Fruit fly (Drosophila melanogaster) whole organism, embryonic: ENCODE data around the gene Gr5a.

Experiments used
- ATbp ChIP-seq: fragments of 200-800 bp; sonication (Bioruptor generic); optimal IDR thresholded peaks from 2 replicates; lab custom pipeline; 2017; ENCODE audit warnings: missing biosample characterization, mild to moderate bottlenecking, missing genetic modification characterization, missing genetic modification reagents
- BEAF-32 ChIP-seq: fragments of 200-800 bp; sonication (Bioruptor generic); optimal IDR thresholded peaks from 3 replicates; lab custom pipeline; 2017; ENCODE audit warnings: missing biosample characterization, missing genetic modification characterization, mild to moderate bottlenecking, moderate library complexity, missing genetic modification reagents
- Bgb ChIP-seq: fragments of 200-800 bp; sonication (Bioruptor generic); IDR thresholded peaks from 2 replicates; pipeline ENCODE4 v1.3.6; 2022; ENCODE audit warnings: missing biosample characterization, missing genetic modification characterization; ENCODE audit not compliant: partially characterized antibody
- CG10267 ChIP-seq: fragments of 200-800 bp; sonication (Bioruptor generic); optimal IDR thresholded peaks from 2 replicates; lab custom pipeline; 2018; ENCODE audit warnings: missing biosample characterization, mild to moderate bottlenecking, missing genetic modification characterization, moderate library complexity
- CG11247 ChIP-seq: fragments of 200-800 bp; sonication (Bioruptor generic); IDR thresholded peaks from 2 replicates; pipeline ENCODE4 v1.3.6; 2022; ENCODE audit warnings: missing biosample characterization, missing genetic modification characterization
- CG11696 ChIP-seq: fragments of 200-800 bp; sonication (Bioruptor generic); IDR thresholded peaks from 2 replicates; pipeline ENCODE4 v1.3.6; 2022; ENCODE audit warnings: missing biosample characterization, missing genetic modification characterization
- CG12104 ChIP-seq: fragments of 200-800 bp; sonication (Bioruptor generic); optimal IDR thresholded peaks from 3 replicates; lab custom pipeline; 2016; ENCODE audit warnings: missing biosample characterization, missing genetic modification characterization
- CG12659 ChIP-seq: fragments of 200-800 bp; sonication (Bioruptor generic); optimal IDR thresholded peaks from 3 replicates; lab custom pipeline; 2017; ENCODE audit warnings: mild to moderate bottlenecking, missing biosample characterization, missing genetic modification reagents, missing genetic modification characterization
- CG12942 ChIP-seq: fragments of 200-800 bp; sonication (Bioruptor generic); optimal IDR thresholded peaks from 3 replicates; lab custom pipeline; 2016; ENCODE audit warnings: missing biosample characterization, missing genetic modification characterization
- CG16813 ChIP-seq: fragments of 200-800 bp; sonication (Bioruptor generic); IDR thresholded peaks from 3 replicates; pipeline ENCODE4 v1.3.6; 2022; ENCODE audit warnings: missing biosample characterization, missing genetic modification characterization; ENCODE audit not compliant: partially characterized antibody
- CG16863 ChIP-seq: fragments of 200-800 bp; sonication (Bioruptor generic); optimal IDR thresholded peaks from 3 replicates; lab custom pipeline; 2016; ENCODE audit warnings: missing biosample characterization, missing genetic modification characterization
- CG1832 ChIP-seq: fragments of 200-800 bp; sonication (Bioruptor generic); optimal IDR thresholded peaks from 2 replicates; lab custom pipeline; 2017; ENCODE audit warnings: missing biosample characterization, mild to moderate bottlenecking, missing genetic modification characterization, inconsistent platforms
- CG2129 ChIP-seq: fragments of 200-800 bp; sonication (Bioruptor generic); IDR thresholded peaks from 2 replicates; pipeline ENCODE4 v1.3.6; 2022; ENCODE audit warnings: missing biosample characterization, missing genetic modification characterization; ENCODE audit not compliant: partially characterized antibody
- CG34224 ChIP-seq: fragments of 200-800 bp; sonication (Bioruptor generic); IDR thresholded peaks from 3 replicates; pipeline ENCODE4 v1.3.6; 2022; ENCODE audit warnings: missing biosample characterization, missing genetic modification characterization; ENCODE audit not compliant: partially characterized antibody
- CG43689 ChIP-seq: fragments of 200-800 bp; sonication (Bioruptor generic); IDR thresholded peaks from 2 replicates; pipeline ENCODE4 v1.3.6; 2022; ENCODE audit warnings: missing biosample characterization, missing genetic modification characterization
- CG4617 ChIP-seq: fragments of 200-800 bp; sonication (Bioruptor generic); optimal IDR thresholded peaks from 3 replicates; lab custom pipeline; 2016; ENCODE audit warnings: missing biosample characterization, missing genetic modification characterization, borderline replicate concordance
- CG5180 ChIP-seq: fragments of 200-800 bp; sonication (Bioruptor generic); optimal IDR thresholded peaks from 3 replicates; lab custom pipeline; 2017; ENCODE audit warnings: missing biosample characterization, missing genetic modification characterization, mild to moderate bottlenecking, moderate library complexity, missing genetic modification reagents
- CG6654 ChIP-seq: fragments of 200-800 bp; sonication (Bioruptor generic); optimal IDR thresholded peaks from 2 replicates; lab custom pipeline; 2017; ENCODE audit warnings: missing biosample characterization, mild to moderate bottlenecking, missing genetic modification characterization
- CG9817 ChIP-seq: fragments of 200-800 bp; sonication (Bioruptor generic); optimal IDR thresholded peaks from 2 replicates; lab custom pipeline; 2018; ENCODE audit warnings: missing biosample characterization, mild to moderate bottlenecking, missing genetic modification characterization, moderate library complexity
- CG9932 ChIP-seq: fragments of 200-800 bp; sonication (Bioruptor generic); IDR thresholded peaks from 2 replicates; pipeline ENCODE4 v1.3.6; 2022; ENCODE audit warnings: missing biosample characterization, missing genetic modification characterization
- D19B ChIP-seq: fragments of 200-800 bp; sonication (Bioruptor generic); optimal IDR thresholded peaks from 2 replicates; lab custom pipeline; 2017; ENCODE audit warnings: missing biosample characterization, mild to moderate bottlenecking, missing genetic modification characterization
- Dp ChIP-seq: fragments of 200-800 bp; sonication (Bioruptor generic); optimal IDR thresholded peaks from 2 replicates; lab custom pipeline; 2018; ENCODE audit warnings: missing biosample characterization, mild to moderate bottlenecking, missing genetic modification characterization, moderate library complexity
- ERR ChIP-seq: fragments of 200-800 bp; sonication (Bioruptor generic); optimal IDR thresholded peaks from 2 replicates; lab custom pipeline; 2016; ENCODE audit warnings: missing biosample characterization, missing genetic modification characterization
- Hr78 ChIP-seq, 2 experiments: fragments of 200-800 bp in 1 of 2; fragments of >200 bp in 1 of 2; sonication (Bioruptor generic) in 1 of 2; optimal IDR thresholded peaks; 2 replicates each; lab custom pipeline; 2017 to 2019; ENCODE audit warnings: missing biosample characterization in 2 of 2, missing genetic modification characterization in 2 of 2, mild to moderate bottlenecking in 1 of 2, moderate library complexity in 1 of 2
- Med ChIP-seq: fragments of 200-800 bp; sonication (Bioruptor generic); peaks from one replicate; lab custom pipeline; 2016; ENCODE audit warnings: missing biosample characterization, missing genetic modification characterization, mild to moderate bottlenecking, inconsistent platforms, moderate library complexity
- Oaz ChIP-seq: fragments of 200-800 bp; sonication (Bioruptor generic); IDR thresholded peaks from 2 replicates; pipeline ENCODE4 v1.3.6; 2022; ENCODE audit warnings: missing biosample characterization, missing genetic modification characterization
- Poxn ChIP-seq: fragments of 200-800 bp; sonication (Bioruptor generic); IDR thresholded peaks from 2 replicates; pipeline ENCODE4 v1.3.6; 2022; ENCODE audit warnings: missing biosample characterization, missing genetic modification characterization
- Rfx ChIP-seq: fragments of 200-800 bp; sonication (Bioruptor generic); IDR thresholded peaks from 2 replicates; pipeline ENCODE4 v1.3.6; 2022; ENCODE audit warnings: missing biosample characterization, missing genetic modification characterization
- TFAM ChIP-seq: fragments of 200-800 bp; sonication (Bioruptor generic); optimal IDR thresholded peaks from 2 replicates; lab custom pipeline; 2017; ENCODE audit warnings: missing biosample characterization, missing genetic modification characterization, inconsistent platforms
- Usf ChIP-seq: fragments of 200-800 bp; sonication (Bioruptor generic); optimal IDR thresholded peaks from 2 replicates; lab custom pipeline; 2017; ENCODE audit warnings: missing genotype, missing biosample characterization, missing genetic modification characterization
- ase ChIP-seq: fragments of 200-800 bp; sonication (Bioruptor generic); IDR thresholded peaks from 3 replicates; pipeline ENCODE4 v1.3.6; 2022; ENCODE audit warnings: missing biosample characterization, missing genetic modification characterization
- bcd ChIP-seq: fragments of 200-800 bp; sonication (Bioruptor generic); optimal IDR thresholded peaks from 2 replicates; lab custom pipeline; 2017; ENCODE audit warnings: missing biosample characterization, mild to moderate bottlenecking, missing genetic modification characterization
- ftz-f1 ChIP-seq: fragments of 200-800 bp; sonication (Bioruptor generic); optimal IDR thresholded peaks from 2 replicates; lab custom pipeline; 2016; ENCODE audit warnings: missing biosample characterization, missing genetic modification characterization
- gro ChIP-seq: fragments of 200-800 bp; sonication (Bioruptor generic); optimal IDR thresholded peaks from 2 replicates; lab custom pipeline; 2016; ENCODE audit warnings: missing biosample characterization, missing genetic modification characterization
- hbn ChIP-seq: fragments of 200-800 bp; sonication (Bioruptor generic); IDR thresholded peaks from 2 replicates; pipeline ENCODE4 v1.3.6; 2022; ENCODE audit warnings: missing biosample characterization, missing genetic modification characterization; ENCODE audit not compliant: partially characterized antibody
- jigr1 ChIP-seq: fragments of 200-800 bp; sonication (Bioruptor generic); IDR thresholded peaks from 3 replicates; pipeline ENCODE4 v1.3.6; 2022; ENCODE audit warnings: missing biosample characterization, missing genetic modification characterization
- kay ChIP-seq: fragments of 200-800 bp; sonication (Bioruptor generic); optimal IDR thresholded peaks from 2 replicates; lab custom pipeline; 2016; ENCODE audit warnings: missing biosample characterization, missing genetic modification characterization
- klu ChIP-seq: fragments of 200-800 bp; sonication (Bioruptor generic); IDR thresholded peaks from 2 replicates; pipeline ENCODE4 v1.3.6; 2022; ENCODE audit warnings: missing biosample characterization, missing genetic modification characterization
- mam ChIP-seq: fragments of 200-800 bp; sonication (Bioruptor generic); optimal IDR thresholded peaks from 3 replicates; lab custom pipeline; 2016; ENCODE audit warnings: missing biosample characterization, missing genetic modification characterization
- mld ChIP-seq: fragments of 200-800 bp; sonication (Bioruptor generic); IDR thresholded peaks from 3 replicates; pipeline ENCODE4 v1.3.6; 2022; ENCODE audit warnings: missing biosample characterization, missing genetic modification characterization; ENCODE audit not compliant: partially characterized antibody
- nerfin-2 ChIP-seq: fragments of 200-800 bp; sonication (Bioruptor generic); IDR thresholded peaks from 2 replicates; pipeline ENCODE4 v1.3.6; 2022; ENCODE audit warnings: missing biosample characterization, missing genetic modification characterization; ENCODE audit not compliant: partially characterized antibody
- oc ChIP-seq: fragments of 200-800 bp; sonication (Bioruptor generic); optimal IDR thresholded peaks from 2 replicates; lab custom pipeline; 2018; ENCODE audit warnings: missing biosample characterization, mild to moderate bottlenecking, missing genetic modification characterization, moderate library complexity
- p53 ChIP-seq: fragments of 200-800 bp; sonication (Bioruptor generic); optimal IDR thresholded peaks from 2 replicates; lab custom pipeline; 2016; ENCODE audit warnings: missing biosample characterization, missing genetic modification characterization
- psq ChIP-seq: fragments of 200-800 bp; sonication (Bioruptor generic); optimal IDR thresholded peaks from 2 replicates; lab custom pipeline; 2017; ENCODE audit warnings: missing biosample characterization, missing genetic modification characterization
- pum ChIP-seq: fragments of 200-800 bp; sonication (Bioruptor generic); optimal IDR thresholded peaks from 2 replicates; lab custom pipeline; 2016; ENCODE audit warnings: missing biosample characterization, missing genetic modification characterization
- ranshi ChIP-seq: fragments of 200-800 bp; sonication (Bioruptor generic); IDR thresholded peaks from 2 replicates; pipeline ENCODE4 v1.3.6; 2022; ENCODE audit warnings: missing biosample characterization, missing genetic modification characterization
- shn ChIP-seq: fragments of 200-800 bp; sonication (Bioruptor generic); optimal IDR thresholded peaks from 3 replicates; lab custom pipeline; 2016; ENCODE audit warnings: missing biosample characterization, missing genetic modification characterization
- stc ChIP-seq: fragments of 200-800 bp; sonication (Bioruptor generic); IDR thresholded peaks from 2 replicates; pipeline ENCODE4 v1.3.6; 2022; ENCODE audit warnings: missing biosample characterization, missing genetic modification characterization
- wek ChIP-seq: fragments of 200-800 bp; sonication (Bioruptor generic); optimal IDR thresholded peaks from 3 replicates; lab custom pipeline; 2018; ENCODE audit warnings: missing biosample characterization, mild to moderate bottlenecking, missing genetic modification characterization, moderate library complexity

The Gr5a gene

dm6 chrX:5679933-5680667 is at the start of gene Gr5a, which contains the start of gene Tre1:
Gene Gr5a, plus strand, starts transcription at chrX:5680617.
Gene Tre1, minus strand, starts transcription at chrX:5679977.
- TF ChIP-seq CG12942 (GFP tag; lab: Kevin White, UChicago) = no peak
- no peak for TF ChIP-seq Rfx (GFP tag; lab: Robert Waterston, UW)
- TF ChIP-seq CG16863 (GFP tag; lab: Kevin White, UChicago) = no peak
- no peak for TF ChIP-seq ranshi
- 0 out of 3 replicates have a peak, but pooled peaks have one; percentile 21 for TF ChIP-seq CG16813 (GFP tag; lab: Robert Waterston, UW)
- TF ChIP-seq CG5180 (GFP tag; lab: Kevin White, UChicago) = peak; percentile 98
- peak; percentile 31 for TF ChIP-seq oc
- TF ChIP-seq TFAM (GFP tag; lab: Kevin White, UChicago) = no peak
- TF ChIP-seq Poxn = no peak
- no peak for TF ChIP-seq CG12104 (GFP tag; lab: Kevin White, UChicago)
- no peak for TF ChIP-seq Med
- no peak for TF ChIP-seq bcd (GFP tag; lab: Kevin White, UChicago)
- no peak for TF ChIP-seq p53 (GFP tag; lab: Kevin White, UChicago)
- peak; percentile 5 for TF ChIP-seq BEAF-32 (GFP tag; lab: Kevin White, UChicago)
- TF ChIP-seq Bgb (GFP tag; lab: Robert Waterston, UW) = no peak; the same call in 1 of the 2 replicates
- TF ChIP-seq CG10267 = no peak
- no peak for TF ChIP-seq CG11247 (GFP tag; lab: Robert Waterston, UW)
- no peak for TF ChIP-seq jigr1 (GFP tag; lab: Robert Waterston, UW)
- TF ChIP-seq pum (GFP tag; lab: Kevin White, UChicago) = no peak
- TF ChIP-seq Usf = no peak
- no peak for TF ChIP-seq ase
- TF ChIP-seq ATbp (GFP tag; lab: Kevin White, UChicago) = no peak
- TF ChIP-seq klu (GFP tag; lab: Robert Waterston, UW) = no peak
- no peak for TF ChIP-seq CG4617 (GFP tag; lab: Kevin White, UChicago)
- no peak for TF ChIP-seq mam (GFP tag; lab: Kevin White, UChicago)
- no peak for TF ChIP-seq CG1832
- no peak for TF ChIP-seq kay (GFP tag; lab: Kevin White, UChicago)
- TF ChIP-seq psq (GFP tag; lab: Kevin White, UChicago) = no peak
- no peak for TF ChIP-seq CG2129 (GFP tag; lab: Robert Waterston, UW)
- TF ChIP-seq Dp = peak; percentile 51
- peak; percentile 38; the same call in 1 of the 2 replicates for TF ChIP-seq hbn
- TF ChIP-seq CG11696 (GFP tag; lab: Robert Waterston, UW) = no peak
- TF ChIP-seq CG12659 = no peak
- TF ChIP-seq wek = no peak
- 0 out of 3 replicates have a peak, but pooled peaks have one; percentile 28 for TF ChIP-seq mld (GFP tag; lab: Robert Waterston, UW)
- no peak for TF ChIP-seq stc (GFP tag; lab: Robert Waterston, UW)
- no peak for TF ChIP-seq CG34224
- TF ChIP-seq CG9932 = no peak
- TF ChIP-seq D19B (GFP tag; lab: Kevin White, UChicago) = no peak
- no peak for TF ChIP-seq gro
- no peak for TF ChIP-seq ERR (GFP tag; lab: Kevin White, UChicago)
- TF ChIP-seq ftz-f1 (GFP tag; lab: Kevin White, UChicago) = no peak
- no peak for TF ChIP-seq nerfin-2 (GFP tag; lab: Robert Waterston, UW)
- TF ChIP-seq Oaz (GFP tag; lab: Robert Waterston, UW) = no peak
- TF ChIP-seq Hr78 (GFP tag; optimal IDR thresholded peaks at IDR 0.05; lab: Kevin White, UChicago) = no peak
- no peak for TF ChIP-seq shn
- no peak for TF ChIP-seq CG9817 (tag; lab: Kevin White, UChicago)
- no peak for TF ChIP-seq CG6654
- TF ChIP-seq CG43689 (GFP tag; lab: Robert Waterston, UW) = no peak
